Worm (Caenorhabditis elegans): Measurements from ENCODE around the gene R08B4.3.

- TF ChIP-seq ceh-13 (GFP tag; optimal IDR thresholded peaks at IDR 0.05) (no peak), ama-1 (optimal IDR thresholded peaks at IDR 0.05) (no peak), hnd-1 (tag; optimal IDR thresholded peaks at IDR 0.05) (no peak), B0310.2 (tag; optimal IDR thresholded peaks at IDR 0.05) (no peak), flt-1 (GFP tag; IDR thresholded peaks at IDR 0.05) (no peak), tbx-11 (GFP tag; IDR thresholded peaks at IDR 0.05) (no peak), tbx-37 (GFP tag; conservative IDR thresholded peaks at IDR 0.05) (no peak), sea-1 (GFP tag; conservative IDR thresholded peaks at IDR 0.05) (no peak), hmg-4 (GFP tag; optimal IDR thresholded peaks at IDR 0.05) (no peak)
Observed at ce11 chrX:11076491-11076890, 44.3 kb downstream of the R08B4.3 start, which contains the start of gene W04G3.12.
